Worm (Caenorhabditis elegans): Measurements from ENCODE around the gene M110.7.

ce11 chrII:8216922-8217321 is 15.7 kb upstream of the M110.7 start, which contains the start of gene ifg-1:
- TF ChIP-seq nhr-76 (tag; optimal IDR thresholded peaks at IDR 0.05) = no peak
- no peak for TF ChIP-seq elt-1 (tag; optimal IDR thresholded peaks at IDR 0.05)
- no peak for TF ChIP-seq mml-1 (tag; optimal IDR thresholded peaks at IDR 0.05)
- no peak for TF ChIP-seq jun-1 (tag; optimal IDR thresholded peaks at IDR 0.05)
- no peak for TF ChIP-seq R02D3.7 (tag; optimal IDR thresholded peaks at IDR 0.05)
- no peak for TF ChIP-seq ceh-82 (tag; optimal IDR thresholded peaks at IDR 0.05)
- no peak for TF ChIP-seq ztf-4 (tag; optimal IDR thresholded peaks at IDR 0.05)
- TF ChIP-seq ZK546.5 (tag; optimal IDR thresholded peaks at IDR 0.05) = no peak
